Fruit fly (Drosophila melanogaster) whole organism, embryonic: ENCODE results near the gene CG6847.

Source experiments
- Aef1 ChIP-seq: fragments of 200-800 bp; sonication (Bioruptor generic); IDR thresholded peaks from 3 replicates; pipeline ENCODE4 v1.3.6; 2022; ENCODE audit warnings: missing biosample characterization, missing genetic modification characterization
- B-H2 ChIP-seq: fragments of 200-800 bp; sonication (Bioruptor generic); optimal IDR thresholded peaks from 2 replicates; lab custom pipeline; 2018; ENCODE audit warnings: missing biosample characterization, mild to moderate bottlenecking, missing genetic modification characterization
- CG10462 ChIP-seq: fragments of 200-800 bp; sonication (Bioruptor generic); optimal IDR thresholded peaks from 2 replicates; lab custom pipeline; 2016; ENCODE audit warnings: missing biosample characterization, missing genetic modification characterization
- CG15479 ChIP-seq: fragments of 200-800 bp; sonication (Bioruptor generic); optimal IDR thresholded peaks from 3 replicates; lab custom pipeline; 2019; ENCODE audit warnings: missing biosample characterization, mild to moderate bottlenecking, missing genetic modification characterization, moderate library complexity
- CG15601 ChIP-seq: fragments of 200-800 bp; sonication (Bioruptor generic); optimal IDR thresholded peaks from 3 replicates; lab custom pipeline; 2019; ENCODE audit warnings: missing biosample characterization, mild to moderate bottlenecking, missing genetic modification characterization, moderate library complexity
- CG17186 ChIP-seq: fragments of 200-800 bp; sonication (Bioruptor generic); optimal IDR thresholded peaks from 3 replicates; lab custom pipeline; 2017; ENCODE audit warnings: missing biosample characterization, missing genetic modification reagents, missing genetic modification characterization
- CG1832 ChIP-seq: fragments of 200-800 bp; sonication (Bioruptor generic); optimal IDR thresholded peaks from 2 replicates; lab custom pipeline; 2017; ENCODE audit warnings: missing biosample characterization, mild to moderate bottlenecking, missing genetic modification characterization, inconsistent platforms
- CG2129 ChIP-seq: fragments of 200-800 bp; sonication (Bioruptor generic); IDR thresholded peaks from 2 replicates; pipeline ENCODE4 v1.3.6; 2022; ENCODE audit warnings: missing biosample characterization, missing genetic modification characterization; ENCODE audit not compliant: partially characterized antibody
- CG32772 ChIP-seq: fragments of 200-800 bp; sonication (Bioruptor generic); IDR thresholded peaks from 2 replicates; pipeline ENCODE4 v1.3.6; 2022; ENCODE audit warnings: missing biosample characterization, missing genetic modification characterization
- CG33557 ChIP-seq: fragments of 200-800 bp; sonication (Bioruptor generic); optimal IDR thresholded peaks from 2 replicates; lab custom pipeline; 2019; ENCODE audit warnings: missing biosample characterization, mild to moderate bottlenecking, missing genetic modification characterization, moderate library complexity
- CG6654 ChIP-seq: fragments of 200-800 bp; sonication (Bioruptor generic); optimal IDR thresholded peaks from 2 replicates; lab custom pipeline; 2017; ENCODE audit warnings: missing biosample characterization, mild to moderate bottlenecking, missing genetic modification characterization
- CG6854 ChIP-seq: fragments of 200-800 bp; sonication (Bioruptor generic); optimal IDR thresholded peaks from 3 replicates; lab custom pipeline; 2017; ENCODE audit warnings: missing biosample characterization, mild to moderate bottlenecking, missing genetic modification characterization
- CG9817 ChIP-seq: fragments of 200-800 bp; sonication (Bioruptor generic); optimal IDR thresholded peaks from 2 replicates; lab custom pipeline; 2018; ENCODE audit warnings: missing biosample characterization, mild to moderate bottlenecking, missing genetic modification characterization, moderate library complexity
- E2f1 ChIP-seq: fragments of 200-800 bp; sonication (Bioruptor generic); IDR thresholded peaks from 2 replicates; pipeline ENCODE4 v1.3.6; 2022; ENCODE audit warnings: missing biosample characterization, missing genetic modification characterization
- Elba2 ChIP-seq: fragments of 200-800 bp; sonication (Bioruptor generic); optimal IDR thresholded peaks from 3 replicates; lab custom pipeline; 2016; ENCODE audit warnings: missing biosample characterization, missing genetic modification characterization
- Fer3 ChIP-seq: fragments of 200-800 bp; sonication (Bioruptor generic); optimal IDR thresholded peaks from 2 replicates; lab custom pipeline; 2018; ENCODE audit warnings: missing biosample characterization, mild to moderate bottlenecking, missing genetic modification characterization, moderate library complexity
- HmgZ ChIP-seq: fragments of 200-800 bp; sonication (Bioruptor generic); optimal IDR thresholded peaks from 2 replicates; lab custom pipeline; 2018; ENCODE audit warnings: missing biosample characterization, mild to moderate bottlenecking, missing genetic modification characterization
- Jarid2 ChIP-seq: fragments of 200-800 bp; sonication (Bioruptor generic); optimal IDR thresholded peaks from 3 replicates; lab custom pipeline; 2017; ENCODE audit warnings: mild to moderate bottlenecking, missing biosample characterization, missing genetic modification reagents, missing genetic modification characterization
- MBD-R2 ChIP-seq: fragments of 200-800 bp; sonication (Bioruptor generic); IDR thresholded peaks from 2 replicates; pipeline ENCODE4 v1.3.6; 2022; ENCODE audit warnings: missing biosample characterization, missing genetic modification characterization
- MTF-1 ChIP-seq: fragments of 200-800 bp; sonication (Bioruptor generic); optimal IDR thresholded peaks from 2 replicates; lab custom pipeline; 2018; ENCODE audit warnings: missing biosample characterization, mild to moderate bottlenecking, missing genetic modification characterization, borderline replicate concordance
- Med ChIP-seq: fragments of 200-800 bp; sonication (Bioruptor generic); peaks from one replicate; lab custom pipeline; 2016; ENCODE audit warnings: missing biosample characterization, missing genetic modification characterization, mild to moderate bottlenecking, inconsistent platforms, moderate library complexity
- Mrtf ChIP-seq: fragments of 200-800 bp; sonication (Bioruptor generic); IDR thresholded peaks from 3 replicates; pipeline ENCODE4 v1.3.6; 2022; ENCODE audit warnings: missing biosample characterization, missing genetic modification characterization
- NFAT ChIP-seq: fragments of 200-800 bp; sonication (Bioruptor generic); IDR thresholded peaks from 2 replicates; pipeline ENCODE4 v1.3.6; 2022; ENCODE audit warnings: missing biosample characterization, missing genetic modification characterization
- Nf-YC ChIP-seq: fragments of 200-800 bp; optimal IDR thresholded peaks from 3 replicates; lab custom pipeline; 2019; ENCODE audit warnings: missing biosample characterization, mild to moderate bottlenecking, missing genetic modification characterization, moderate library complexity
- Opbp ChIP-seq: fragments of 200-800 bp; sonication (Bioruptor generic); IDR thresholded peaks from 3 replicates; pipeline ENCODE4 v1.3.6; 2022; ENCODE audit warnings: missing biosample characterization, missing genetic modification characterization; ENCODE audit not compliant: partially characterized antibody
- Poxn ChIP-seq: fragments of 200-800 bp; sonication (Bioruptor generic); IDR thresholded peaks from 2 replicates; pipeline ENCODE4 v1.3.6; 2022; ENCODE audit warnings: missing biosample characterization, missing genetic modification characterization
- Ssrp ChIP-seq: fragments of 200-800 bp; sonication (Bioruptor generic); optimal IDR thresholded peaks from 2 replicates; lab custom pipeline; 2018; ENCODE audit warnings: missing biosample characterization, mild to moderate bottlenecking, missing genetic modification characterization, moderate library complexity
- bab2 ChIP-seq: fragments of 200-800 bp; sonication (Bioruptor generic); optimal IDR thresholded peaks from 2 replicates; lab custom pipeline; 2016; ENCODE audit warnings: missing biosample characterization, missing genetic modification characterization
- bigmax ChIP-seq: fragments of 200-800 bp; sonication (Bioruptor generic); optimal IDR thresholded peaks from 2 replicates; lab custom pipeline; 2018; ENCODE audit warnings: missing biosample characterization, mild to moderate bottlenecking, missing genetic modification characterization
- btn ChIP-seq: fragments of 200-800 bp; sonication (Bioruptor generic); optimal IDR thresholded peaks from 2 replicates; lab custom pipeline; 2016; ENCODE audit warnings: missing biosample characterization, missing genetic modification characterization
- cad ChIP-seq: fragments of >200 bp; optimal IDR thresholded peaks from 2 replicates; lab custom pipeline; 2017; ENCODE audit warnings: missing biosample characterization, missing genetic modification characterization
- chinmo ChIP-seq: fragments of 200-800 bp; sonication (Bioruptor generic); IDR thresholded peaks from 4 replicates; pipeline ENCODE4 v1.3.6; 2022; ENCODE audit warnings: missing biosample characterization, missing genetic modification characterization; ENCODE audit not compliant: partially characterized antibody
- dati ChIP-seq: fragments of 200-800 bp; sonication (Bioruptor generic); IDR thresholded peaks from 2 replicates; pipeline ENCODE4 v1.3.6; 2022; ENCODE audit warnings: missing biosample characterization, missing genetic modification characterization
- emc ChIP-seq: fragments of 200-800 bp; sonication (Bioruptor generic); optimal IDR thresholded peaks from 2 replicates; lab custom pipeline; 2016; ENCODE audit warnings: missing biosample characterization, missing genetic modification characterization
- eve ChIP-seq, 2 experiments: fragments of >200 bp; optimal IDR thresholded peaks; 2 replicates each; lab custom pipeline; 2017; ENCODE audit warnings: missing biosample characterization in 2 of 2, missing genetic modification characterization in 2 of 2
- fd3F ChIP-seq: fragments of 200-800 bp; sonication (Bioruptor generic); optimal IDR thresholded peaks from 2 replicates; lab custom pipeline; 2018; ENCODE audit warnings: missing biosample characterization, mild to moderate bottlenecking, missing genetic modification characterization, moderate library complexity
- grau ChIP-seq: fragments of 200-800 bp; optimal IDR thresholded peaks from 3 replicates; lab custom pipeline; 2019; ENCODE audit warnings: missing biosample characterization, mild to moderate bottlenecking, missing genetic modification characterization, moderate library complexity
- insv ChIP-seq, 2 experiments: fragments of 200-800 bp; sonication (Bioruptor generic); optimal IDR thresholded peaks; 3 replicates each; lab custom pipeline; 2016 to 2018; ENCODE audit warnings: missing biosample characterization in 2 of 2, missing genetic modification characterization in 2 of 2
- pum ChIP-seq: fragments of 200-800 bp; sonication (Bioruptor generic); optimal IDR thresholded peaks from 2 replicates; lab custom pipeline; 2016; ENCODE audit warnings: missing biosample characterization, missing genetic modification characterization
- pzg ChIP-seq: fragments of 200-800 bp; sonication (Bioruptor generic); optimal IDR thresholded peaks from 3 replicates; lab custom pipeline; 2018; ENCODE audit warnings: missing biosample characterization, mild to moderate bottlenecking, missing genetic modification characterization, moderate library complexity
- scrt ChIP-seq: fragments of 200-800 bp; sonication (Bioruptor generic); optimal IDR thresholded peaks from 2 replicates; lab custom pipeline; 2018; ENCODE audit warnings: missing biosample characterization, mild to moderate bottlenecking, missing genetic modification characterization, moderate library complexity
- sd ChIP-seq: fragments of 200-800 bp; sonication (Bioruptor generic); optimal IDR thresholded peaks from 3 replicates; lab custom pipeline; 2018; ENCODE audit warnings: missing biosample characterization, mild to moderate bottlenecking, missing genetic modification characterization, moderate library complexity
- sens ChIP-seq: fragments of 200-800 bp; sonication (Bioruptor generic); peaks from one replicate; lab custom pipeline; 2016; ENCODE audit warnings: missing biosample characterization, missing genetic modification characterization
- sisA ChIP-seq: fragments of 200-800 bp; sonication (Bioruptor generic); IDR thresholded peaks from 2 replicates; pipeline ENCODE4 v1.3.6; 2022; ENCODE audit warnings: missing biosample characterization, missing genetic modification characterization
- sr ChIP-seq: fragments of 200-800 bp; sonication (Bioruptor generic); IDR thresholded peaks from 3 replicates; pipeline ENCODE4 v1.3.6; 2022; ENCODE audit warnings: missing biosample characterization, missing genetic modification characterization
- stwl ChIP-seq: fragments of 200-800 bp; sonication (Bioruptor generic); optimal IDR thresholded peaks from 3 replicates; lab custom pipeline; 2018; ENCODE audit warnings: missing biosample characterization, mild to moderate bottlenecking, missing genetic modification characterization, moderate library complexity
- ttk ChIP-seq: fragments of 200-800 bp; sonication (Bioruptor generic); IDR thresholded peaks from 2 replicates; pipeline ENCODE4 v2.1.2; 2022; ENCODE audit warnings: missing biosample characterization, missing genetic modification characterization

The CG6847 gene

DNA sequence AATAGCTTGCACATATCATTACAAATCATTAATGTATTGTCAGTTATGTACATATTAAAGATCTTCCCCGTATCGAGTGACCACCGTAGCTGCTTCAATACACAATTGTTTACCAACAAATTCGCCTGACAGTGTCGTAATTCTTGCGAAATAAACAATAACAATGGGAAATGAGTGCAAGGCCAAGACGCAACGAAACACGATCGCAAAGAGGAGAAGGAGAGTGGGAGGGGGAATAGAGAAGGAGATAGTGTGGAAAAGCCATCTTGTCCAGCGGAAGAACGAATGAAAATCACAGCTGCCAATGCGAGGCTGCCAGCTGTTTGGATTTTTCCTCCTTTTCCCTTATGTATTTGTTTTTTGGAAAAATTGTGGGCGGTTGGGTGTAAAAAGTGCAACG lies 26.0 kb upstream of the CG6847 start:
- TF ChIP-seq stwl (peak; percentile 20), Opbp (GFP tag; lab: Robert Waterston, UW) (no peak), btn (GFP tag; lab: Kevin White, UChicago) (no peak), CG15479 (peak; percentile 30), CG2129 (no peak), chinmo (GFP tag; lab: Robert Waterston, UW) (0 out of 4 replicates have a peak, but pooled peaks have one; percentile 62), Ssrp (tag; lab: Kevin White, UChicago) (no peak), Mrtf (GFP tag; lab: Robert Waterston, UW) (no peak), sens (peak; percentile 55)

DNA sequence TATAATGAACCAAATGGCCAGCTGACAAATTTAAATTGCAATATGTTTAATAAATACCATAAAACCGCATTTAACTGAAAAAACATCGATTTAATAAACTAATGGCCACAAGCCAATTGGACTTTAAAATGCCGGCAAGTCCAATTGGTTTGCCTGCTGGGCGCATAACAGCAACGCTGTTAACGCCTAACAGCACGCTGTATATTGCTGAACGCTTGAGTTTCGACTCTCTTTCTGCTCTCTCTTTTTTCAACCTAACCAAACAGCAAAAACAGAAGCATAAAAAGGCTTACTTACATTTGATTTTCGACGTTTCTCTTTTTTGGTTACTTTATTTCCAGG lies 25.2 kb upstream of the CG6847 start:
- no peak for TF ChIP-seq scrt (GFP tag; lab: Kevin White, UChicago)
- peak; percentile 95 for TF ChIP-seq bigmax (GFP tag; lab: Kevin White, UChicago)
- peak; percentile 48 for TF ChIP-seq Elba2 (GFP tag; lab: Kevin White, UChicago)
- peak in 1 of 2 experiments; percentile 70 for TF ChIP-seq eve (GFP tag; optimal IDR thresholded peaks at IDR 0.05; lab: Kevin White, UChicago)
- TF ChIP-seq insv (GFP tag; optimal IDR thresholded peaks at IDR 0.05; lab: Kevin White, UChicago), result peak; percentile 78 to 96
- TF ChIP-seq MTF-1 (GFP tag; lab: Kevin White, UChicago), result no peak
- TF ChIP-seq cad, result peak; percentile 29
- TF ChIP-seq sr, result no peak
- TF ChIP-seq CG17186, result peak; percentile 98
- TF ChIP-seq E2f1 (GFP tag; lab: Robert Waterston, UW), result no peak

DNA sequence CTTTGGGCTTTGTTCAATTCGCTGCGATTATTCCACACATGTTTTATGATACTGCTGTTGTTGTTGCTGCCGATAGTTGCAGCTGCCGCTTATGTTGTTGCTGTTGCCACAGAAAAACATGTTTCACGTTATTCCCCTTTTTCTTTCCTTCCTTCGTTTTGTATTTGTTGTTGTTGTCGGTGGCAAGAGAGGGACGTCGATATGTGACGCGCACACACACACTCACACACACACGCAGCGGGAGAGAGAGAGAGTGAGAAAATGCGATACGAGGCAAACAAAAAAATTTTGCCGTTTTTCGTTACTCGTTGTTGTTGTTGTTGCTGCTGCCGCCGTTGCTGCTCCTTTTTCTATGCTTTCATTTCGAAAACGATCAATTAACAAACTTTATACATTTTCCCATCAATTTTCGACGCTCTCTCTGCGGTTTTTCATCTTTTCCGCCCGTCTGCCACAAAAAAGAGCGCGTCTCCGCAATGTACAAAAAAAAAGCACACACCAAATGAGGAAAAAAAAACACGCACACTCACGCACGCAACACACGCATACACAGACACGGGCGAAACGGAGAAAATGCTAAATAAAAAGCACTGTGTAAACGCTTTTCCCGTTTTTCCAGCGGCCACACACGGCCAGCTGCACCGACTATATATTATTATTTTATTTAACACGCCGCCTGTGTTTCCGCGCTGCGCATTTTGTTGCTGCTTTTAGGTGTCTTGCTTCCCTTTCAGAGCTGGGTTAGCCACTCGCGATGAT lies 24.6 kb upstream of the CG6847 start:
- TF ChIP-seq Poxn, result no peak
- no peak for TF ChIP-seq ttk (GFP tag; lab: Robert Waterston, UW)
- TF ChIP-seq CG33557, result no peak
- TF ChIP-seq CG6654, result no peak
- no peak for TF ChIP-seq HmgZ
- TF ChIP-seq CG6854 (GFP tag; lab: Kevin White, UChicago), result peak; percentile 5
- TF ChIP-seq pum (GFP tag; lab: Kevin White, UChicago), result no peak
- TF ChIP-seq Mrtf (GFP tag; lab: Robert Waterston, UW), result no peak
- peak; percentile 78 for TF ChIP-seq Med (GFP tag; lab: Kevin White, UChicago)
- no peak for TF ChIP-seq dati (GFP tag; lab: Robert Waterston, UW)
- TF ChIP-seq Aef1 (GFP tag; lab: Robert Waterston, UW), result peak; percentile 10; the same call in 1 of the 3 replicates
- peak; percentile 79 for TF ChIP-seq bigmax (GFP tag; lab: Kevin White, UChicago)
- 0 out of 2 replicates have a peak, but pooled peaks have one; percentile 36 for TF ChIP-seq CG32772
- peak; percentile 21 for TF ChIP-seq CG15601 (tag; lab: Kevin White, UChicago)
- TF ChIP-seq CG10462 (GFP tag; lab: Kevin White, UChicago), result no peak
- no peak for TF ChIP-seq grau
- TF ChIP-seq CG9817, result no peak
- no peak for TF ChIP-seq emc (GFP tag; lab: Kevin White, UChicago)
- peak; percentile 11 for TF ChIP-seq sd (tag; lab: Kevin White, UChicago)
- no peak for TF ChIP-seq B-H2 (GFP tag; lab: Kevin White, UChicago)
- TF ChIP-seq sisA (GFP tag; lab: Robert Waterston, UW), result no peak
- TF ChIP-seq NFAT (GFP tag; lab: Robert Waterston, UW), result peak; percentile 33; the same call in 1 of the 2 replicates
- TF ChIP-seq Nf-YC, result peak; percentile 15
- TF ChIP-seq bab2, result no peak
- no peak for TF ChIP-seq fd3F (GFP tag; lab: Kevin White, UChicago)
- TF ChIP-seq CG1832 (GFP tag; lab: Kevin White, UChicago), result peak; percentile 48
- peak; percentile 96 for TF ChIP-seq CG17186
- peak; percentile 23 for TF ChIP-seq Jarid2
- peak; percentile 22; the same call in 1 of the 2 replicates for TF ChIP-seq MBD-R2 (GFP tag; lab: Robert Waterston, UW)
- TF ChIP-seq pzg (GFP tag; lab: Kevin White, UChicago), result no peak
- no peak for TF ChIP-seq Fer3 (tag; lab: Kevin White, UChicago)
